Worm (Caenorhabditis elegans) whole organism, L3 larva: Measurements from ENCODE around the gene tofu-7.

ENCODE experiments used
- ceh-82 ChIP-seq: fragments of 150-350 bp; optimal IDR thresholded peaks from 2 replicates; lab custom pipeline; 2014; ENCODE audit warnings: missing biosample characterization, missing genetic modification characterization
- egl-5 ChIP-seq: fragments of 150-350 bp; optimal IDR thresholded peaks from 2 replicates; lab custom pipeline; 2017; ENCODE audit warnings: missing biosample characterization, missing genetic modification reagents, missing genetic modification characterization, inconsistent platforms
- lsy-12 ChIP-seq: sonication (generic microtip); optimal IDR thresholded peaks from 2 replicates; lab custom pipeline; 2016; ENCODE audit warnings: mild to moderate bottlenecking, missing genetic modification characterization, missing compliant biosample characterization
- nfya-1 ChIP-seq: sonication (generic microtip); optimal IDR thresholded peaks from 2 replicates; lab custom pipeline; 2017; ENCODE audit warnings: missing genetic modification characterization, mild to moderate bottlenecking, missing compliant biosample characterization, antibody characterized with exemption, moderate library complexity; ENCODE audit not compliant: insufficient read depth
- snpc-4 ChIP-seq: fragments of 150-350 bp; optimal IDR thresholded peaks from 2 replicates; lab custom pipeline; 2014; ENCODE audit warnings: missing biosample characterization, missing genetic modification characterization
- unc-62 ChIP-seq: fragments of 150-350 bp; sonication (generic microtip); optimal IDR thresholded peaks from 4 replicates; lab custom pipeline; 2014; ENCODE audit warnings: missing biosample characterization, missing genetic modification reagents, missing genetic modification characterization

ce11 chrIII:7034252-7035223 lies 50.3 kb downstream of the tofu-7 start:
- TF ChIP-seq egl-5 (tag; lab: Kevin White, UChicago), result no peak
- no peak for TF ChIP-seq snpc-4 (tag; lab: Kevin White, UChicago)
- TF ChIP-seq unc-62, result no peak
- TF ChIP-seq ceh-82 (tag; lab: Kevin White, UChicago), result no peak
- no peak for TF ChIP-seq lsy-12
- TF ChIP-seq nfya-1, result no peak
